Worm (Caenorhabditis elegans) whole organism, young adult: ENCODE results near the gene elt-6.

Experiments used
- F57A8.1 ChIP-seq: fragments of 200-800 bp; sonication (Bioruptor generic); optimal IDR thresholded peaks from 2 replicates; lab custom pipeline; 2018; ENCODE audit warnings: mild to moderate bottlenecking, missing genetic modification characterization, moderate library complexity, missing compliant biosample characterization
- ama-1 ChIP-seq, 3 experiments: fragments of 150-350 bp in 1 of 3; sonication (generic microtip) in 2 of 3; optimal IDR thresholded peaks; 2 replicates each; lab custom pipeline; 2014 to 2018; ENCODE audit warnings: missing biosample characterization in 2 of 3, missing genetic modification characterization in 2 of 3, missing genetic modification reagents in 2 of 3
- egl-44 ChIP-seq: fragments of 200-800 bp; sonication (Bioruptor generic); IDR thresholded peaks from 2 replicates; pipeline ENCODE4 v1.3.6; 2022; ENCODE audit warnings: missing genetic modification reagents, missing genetic modification characterization, missing compliant biosample characterization
- unc-130 ChIP-seq: sonication (generic microtip); optimal IDR thresholded peaks from 2 replicates; lab custom pipeline; 2016; ENCODE audit warnings: missing genetic modification reagents, missing genetic modification characterization, missing compliant biosample characterization

ce11 chrIV:1947891-1948290 lies 30.1 kb downstream of the elt-6 start, which contains the start of gene tsen-54:
- TF ChIP-seq ama-1 (optimal IDR thresholded peaks at IDR 0.05; lab: Kevin White, UChicago) (no peak), ama-1 (GFP tag; optimal IDR thresholded peaks at IDR 0.05; lab: Kevin White, UChicago) (no peak), egl-44 (no peak), unc-130 (GFP tag; lab: Kevin White, UChicago) (no peak), F57A8.1 (GFP tag; lab: Kevin White, UChicago) (no peak)
